Fruit fly (Drosophila melanogaster) whole organism, embryonic: Measurements from ENCODE around the gene ATPsynbeta.

Experiments used
- Ada2b ChIP-seq: fragments of 200-800 bp; sonication (Bioruptor generic); IDR thresholded peaks from 2 replicates; pipeline ENCODE4 v1.3.6; 2022; ENCODE audit warnings: missing biosample characterization, missing genetic modification characterization
- Adf1 ChIP-seq: fragments of 200-800 bp; sonication (Bioruptor generic); IDR thresholded peaks from 2 replicates; pipeline ENCODE4 v1.3.6; 2022; ENCODE audit warnings: missing biosample characterization, missing genetic modification characterization
- BEAF-32 ChIP-seq: fragments of 200-800 bp; sonication (Bioruptor generic); optimal IDR thresholded peaks from 3 replicates; lab custom pipeline; 2017; ENCODE audit warnings: missing biosample characterization, missing genetic modification characterization, mild to moderate bottlenecking, moderate library complexity, missing genetic modification reagents
- CG10959 ChIP-seq: fragments of 200-800 bp; sonication (Bioruptor generic); IDR thresholded peaks from 2 replicates; pipeline ENCODE4 v1.3.6; 2022; ENCODE audit warnings: missing biosample characterization, missing genetic modification characterization
- CG12219 ChIP-seq: fragments of 200-800 bp; sonication (Bioruptor generic); optimal IDR thresholded peaks from 3 replicates; lab custom pipeline; 2018; ENCODE audit warnings: missing biosample characterization, mild to moderate bottlenecking, missing genetic modification characterization
- CG12299 ChIP-seq: fragments of 200-800 bp; sonication (Bioruptor generic); optimal IDR thresholded peaks from 2 replicates; lab custom pipeline; 2018; ENCODE audit warnings: missing biosample characterization, mild to moderate bottlenecking, missing genetic modification characterization
- CG1233 ChIP-seq: fragments of 200-800 bp; sonication (Bioruptor generic); optimal IDR thresholded peaks from 4 replicates; lab custom pipeline; 2018; ENCODE audit warnings: missing biosample characterization, mild to moderate bottlenecking, missing genetic modification characterization
- CG1603 ChIP-seq: fragments of 200-800 bp; sonication (Bioruptor generic); optimal IDR thresholded peaks from 2 replicates; lab custom pipeline; 2019; ENCODE audit warnings: missing biosample characterization, mild to moderate bottlenecking, missing genetic modification characterization, moderate library complexity
- CG16863 ChIP-seq: fragments of 200-800 bp; sonication (Bioruptor generic); optimal IDR thresholded peaks from 3 replicates; lab custom pipeline; 2016; ENCODE audit warnings: missing biosample characterization, missing genetic modification characterization
- CG18262 ChIP-seq: fragments of 200-800 bp; optimal IDR thresholded peaks from 3 replicates; lab custom pipeline; 2019; ENCODE audit warnings: missing biosample characterization, mild to moderate bottlenecking, missing genetic modification characterization, moderate library complexity
- CG1832 ChIP-seq: fragments of 200-800 bp; sonication (Bioruptor generic); optimal IDR thresholded peaks from 2 replicates; lab custom pipeline; 2017; ENCODE audit warnings: missing biosample characterization, mild to moderate bottlenecking, missing genetic modification characterization, inconsistent platforms
- CG2116 ChIP-seq: fragments of 200-800 bp; sonication (Bioruptor generic); optimal IDR thresholded peaks from 3 replicates; lab custom pipeline; 2018; ENCODE audit warnings: missing biosample characterization, mild to moderate bottlenecking, missing genetic modification characterization
- CG2678 ChIP-seq: fragments of 200-800 bp; sonication (Bioruptor generic); optimal IDR thresholded peaks from 3 replicates; lab custom pipeline; 2019; ENCODE audit warnings: missing biosample characterization, mild to moderate bottlenecking, missing genetic modification characterization, moderate library complexity
- CG2889 ChIP-seq: fragments of 200-800 bp; sonication (Bioruptor generic); IDR thresholded peaks from 3 replicates; pipeline ENCODE4 v1.3.6; 2022; ENCODE audit warnings: missing biosample characterization, missing genetic modification characterization
- CG31224 ChIP-seq: fragments of 200-800 bp; sonication (Bioruptor generic); IDR thresholded peaks from 2 replicates; pipeline ENCODE4 v1.3.6; 2022; ENCODE audit warnings: missing biosample characterization, missing genetic modification characterization
- CG33213 ChIP-seq: fragments of 200-800 bp; sonication (Bioruptor generic); optimal IDR thresholded peaks from 3 replicates; lab custom pipeline; 2016; ENCODE audit warnings: missing biosample characterization, missing genetic modification characterization
- CG34224 ChIP-seq: fragments of 200-800 bp; sonication (Bioruptor generic); IDR thresholded peaks from 3 replicates; pipeline ENCODE4 v1.3.6; 2022; ENCODE audit warnings: missing biosample characterization, missing genetic modification characterization; ENCODE audit not compliant: partially characterized antibody
- CG42726 ChIP-seq: fragments of 200-800 bp; sonication (Bioruptor generic); IDR thresholded peaks from 2 replicates; pipeline ENCODE4 v1.3.6; 2022; ENCODE audit warnings: missing biosample characterization, missing genetic modification characterization; ENCODE audit not compliant: partially characterized antibody
- CG4360 ChIP-seq: fragments of 200-800 bp; sonication (Bioruptor generic); IDR thresholded peaks from 2 replicates; pipeline ENCODE4 v1.3.6; 2022; ENCODE audit warnings: missing biosample characterization, missing genetic modification characterization
- CG5245 ChIP-seq: fragments of 200-800 bp; sonication (Bioruptor generic); optimal IDR thresholded peaks from 3 replicates; lab custom pipeline; 2016; ENCODE audit warnings: missing biosample characterization, missing genetic modification characterization
- CG7786 ChIP-seq: fragments of 200-800 bp; sonication (Bioruptor generic); optimal IDR thresholded peaks from 2 replicates; lab custom pipeline; 2016; ENCODE audit warnings: missing biosample characterization, missing genetic modification characterization
- CG8089 ChIP-seq: fragments of 200-800 bp; sonication (Bioruptor generic); optimal IDR thresholded peaks from 3 replicates; lab custom pipeline; 2016; ENCODE audit warnings: missing biosample characterization, missing genetic modification characterization
- CG9876 ChIP-seq: fragments of 200-800 bp; sonication (Bioruptor generic); optimal IDR thresholded peaks from 2 replicates; lab custom pipeline; 2016; ENCODE audit warnings: missing biosample characterization, missing genetic modification characterization
- CTCF ChIP-seq: fragments of 200-800 bp; sonication (Bioruptor generic); optimal IDR thresholded peaks from 2 replicates; lab custom pipeline; 2017; ENCODE audit warnings: missing biosample characterization, mild to moderate bottlenecking, missing genetic modification characterization, moderate library complexity
- CkIIα-i1 ChIP-seq: fragments of 200-800 bp; sonication (Bioruptor generic); IDR thresholded peaks from 2 replicates; pipeline ENCODE4 v1.3.6; 2022; ENCODE audit warnings: missing biosample characterization, missing genetic modification characterization
- Hsf ChIP-seq: fragments of 200-800 bp; sonication (Bioruptor generic); optimal IDR thresholded peaks from 3 replicates; lab custom pipeline; 2016; ENCODE audit warnings: missing biosample characterization, missing genetic modification characterization
- Rx ChIP-seq: fragments of 200-800 bp; sonication (Bioruptor generic); IDR thresholded peaks from 2 replicates; pipeline ENCODE4 v1.3.6; 2022; ENCODE audit warnings: missing biosample characterization, missing genetic modification characterization
- Sin3A ChIP-seq: fragments of >200 bp; optimal IDR thresholded peaks from 2 replicates; lab custom pipeline; 2018
- Usf ChIP-seq: fragments of 200-800 bp; sonication (Bioruptor generic); optimal IDR thresholded peaks from 2 replicates; lab custom pipeline; 2017; ENCODE audit warnings: missing genotype, missing biosample characterization, missing genetic modification characterization
- ara ChIP-seq: fragments of 200-800 bp; sonication (Bioruptor generic); IDR thresholded peaks from 2 replicates; pipeline ENCODE4 v1.3.6; 2022; ENCODE audit warnings: missing biosample characterization, missing genetic modification characterization
- bab2 ChIP-seq: fragments of 200-800 bp; sonication (Bioruptor generic); optimal IDR thresholded peaks from 2 replicates; lab custom pipeline; 2016; ENCODE audit warnings: missing biosample characterization, missing genetic modification characterization
- btn ChIP-seq: fragments of 200-800 bp; sonication (Bioruptor generic); optimal IDR thresholded peaks from 2 replicates; lab custom pipeline; 2016; ENCODE audit warnings: missing biosample characterization, missing genetic modification characterization
- cas ChIP-seq: fragments of 200-800 bp; sonication (Bioruptor generic); IDR thresholded peaks from 2 replicates; pipeline ENCODE4 v1.3.6; 2022; ENCODE audit warnings: missing biosample characterization, missing genetic modification characterization
- dan ChIP-seq: fragments of 200-800 bp; sonication (Bioruptor generic); IDR thresholded peaks from 2 replicates; pipeline ENCODE4 v1.3.6; 2022; ENCODE audit warnings: missing biosample characterization, missing genetic modification characterization
- dimm ChIP-seq: fragments of 200-800 bp; sonication (Bioruptor generic); IDR thresholded peaks from 2 replicates; pipeline ENCODE4 v1.3.6; 2022; ENCODE audit warnings: missing biosample characterization, missing genetic modification characterization
- gsb ChIP-seq: fragments of 200-800 bp; sonication (Bioruptor generic); IDR thresholded peaks from 2 replicates; pipeline ENCODE4 v1.3.6; 2022; ENCODE audit warnings: missing biosample characterization, missing genetic modification characterization
- insv ChIP-seq, 2 experiments: fragments of 200-800 bp; sonication (Bioruptor generic); optimal IDR thresholded peaks; 3 replicates each; lab custom pipeline; 2016 to 2018; ENCODE audit warnings: missing biosample characterization in 2 of 2, missing genetic modification characterization in 2 of 2
- kay ChIP-seq: fragments of 200-800 bp; sonication (Bioruptor generic); optimal IDR thresholded peaks from 2 replicates; lab custom pipeline; 2016; ENCODE audit warnings: missing biosample characterization, missing genetic modification characterization
- mirr ChIP-seq: fragments of 200-800 bp; sonication (Bioruptor generic); optimal IDR thresholded peaks from 3 replicates; lab custom pipeline; 2018; ENCODE audit warnings: missing biosample characterization, mild to moderate bottlenecking, missing genetic modification characterization
- nau ChIP-seq: fragments of 200-800 bp; sonication (Bioruptor generic); optimal IDR thresholded peaks from 3 replicates; lab custom pipeline; 2017; ENCODE audit warnings: missing biosample characterization, mild to moderate bottlenecking, missing genetic modification characterization, missing genetic modification reagents
- nom ChIP-seq: fragments of 200-800 bp; sonication (Bioruptor generic); optimal IDR thresholded peaks from 2 replicates; lab custom pipeline; 2017; ENCODE audit warnings: missing biosample characterization, missing genetic modification characterization, mild to moderate bottlenecking, moderate library complexity, missing genetic modification reagents
- org-1 ChIP-seq: fragments of 200-800 bp; sonication (Bioruptor generic); optimal IDR thresholded peaks from 2 replicates; lab custom pipeline; 2017; ENCODE audit warnings: missing biosample characterization, missing genetic modification characterization
- pan ChIP-seq, 4 experiments: fragments of >200 bp in 3 of 4; fragments of 200-800 bp in 1 of 4; sonication (Bioruptor generic) in 1 of 4; optimal IDR thresholded peaks in 3 of 4; IDR thresholded peaks in 1 of 4; 2 replicates each; pipeline versions ENCODE4 v1.3.6 to Lab custom; 2017 to 2022; ENCODE audit warnings: missing biosample characterization in 2 of 4, missing genetic modification characterization in 2 of 4, mixed read lengths in 1 of 4
- salm ChIP-seq: fragments of 200-800 bp; sonication (Bioruptor generic); optimal IDR thresholded peaks from 2 replicates; lab custom pipeline; 2018; ENCODE audit warnings: missing biosample characterization, mild to moderate bottlenecking, missing genetic modification characterization
- sim ChIP-seq: fragments of 200-800 bp; sonication (Bioruptor generic); IDR thresholded peaks from 2 replicates; pipeline ENCODE4 v1.3.6; 2022; ENCODE audit warnings: missing biosample characterization, missing genetic modification characterization
- slou ChIP-seq: fragments of 200-800 bp; sonication (Bioruptor generic); optimal IDR thresholded peaks from 3 replicates; lab custom pipeline; 2016; ENCODE audit warnings: missing biosample characterization, missing genetic modification characterization
- sqz ChIP-seq: fragments of 200-800 bp; sonication (Bioruptor generic); optimal IDR thresholded peaks from 3 replicates; lab custom pipeline; 2018; ENCODE audit warnings: missing biosample characterization, mild to moderate bottlenecking, missing genetic modification characterization
- tna ChIP-seq: fragments of 200-800 bp; sonication (Bioruptor generic); IDR thresholded peaks from 2 replicates; pipeline ENCODE4 v1.3.6; 2022; ENCODE audit warnings: missing biosample characterization, missing genetic modification characterization; ENCODE audit not compliant: partially characterized antibody
- ttk ChIP-seq: fragments of 200-800 bp; sonication (Bioruptor generic); IDR thresholded peaks from 2 replicates; pipeline ENCODE4 v2.1.2; 2022; ENCODE audit warnings: missing biosample characterization, missing genetic modification characterization
- wdn ChIP-seq: fragments of 200-800 bp; sonication (Bioruptor generic); IDR thresholded peaks from 2 replicates; pipeline ENCODE4 v1.3.6; 2022; ENCODE audit warnings: missing biosample characterization, missing genetic modification characterization

The ATPsynbeta gene

DNA sequence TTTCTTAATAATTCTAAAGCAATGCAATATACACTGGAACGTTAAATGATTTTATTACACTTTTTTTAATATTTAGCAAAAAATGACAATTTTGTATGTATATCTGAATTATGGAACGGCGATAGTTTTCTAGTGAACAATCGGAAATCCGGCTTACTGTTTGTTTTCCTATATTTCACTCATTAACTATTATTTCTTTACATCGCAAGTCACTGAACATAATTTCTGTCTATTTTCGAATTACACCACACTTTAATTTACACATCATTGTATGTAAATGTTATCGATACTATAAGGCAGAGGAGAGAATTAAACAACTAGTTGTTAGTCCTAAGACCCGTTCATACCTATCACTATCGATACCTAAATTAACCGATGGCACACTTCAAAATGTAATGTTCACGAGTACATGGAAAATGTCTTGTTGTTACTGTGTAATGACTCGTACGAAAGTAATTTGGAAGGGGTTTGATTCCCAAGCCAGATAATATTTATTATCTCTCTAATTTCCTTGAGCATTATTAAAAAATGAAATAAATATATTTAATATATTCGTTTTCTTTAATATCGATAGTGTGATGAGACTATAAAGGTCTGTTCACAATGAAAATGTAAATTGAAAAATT is 4.4 kb upstream of the ATPsynbeta start, which contains the start of gene PlexA (continued):
- peak; percentile 69 for TF ChIP-seq CG4360
- TF ChIP-seq sim (GFP tag; lab: Robert Waterston, UW) = peak; percentile 67; the same call in 1 of the 2 replicates
- TF ChIP-seq CG8089 = peak; percentile 70
- TF ChIP-seq CG2116 (GFP tag; lab: Kevin White, UChicago) = peak; percentile 72
- TF ChIP-seq kay (GFP tag; lab: Kevin White, UChicago) = peak; percentile 58
- TF ChIP-seq org-1 = no peak
- TF ChIP-seq Rx (GFP tag; lab: Robert Waterston, UW) = no peak
- TF ChIP-seq CG2889 (GFP tag; lab: Robert Waterston, UW) = peak; percentile 95
- TF ChIP-seq BEAF-32 (GFP tag; lab: Kevin White, UChicago) = peak; percentile 82
- TF ChIP-seq mirr (GFP tag; lab: Kevin White, UChicago) = no peak
- TF ChIP-seq nau (GFP tag; lab: Kevin White, UChicago) = no peak
- TF ChIP-seq sqz = no peak
- no peak for TF ChIP-seq dan (GFP tag; lab: Robert Waterston, UW)
- TF ChIP-seq Ada2b (GFP tag; lab: Robert Waterston, UW) = peak; percentile 89
- TF ChIP-seq CG34224 (GFP tag; lab: Robert Waterston, UW) = peak; percentile 28; the same call in 1 of the 3 replicates
- peak; percentile 52 for TF ChIP-seq CG33213 (GFP tag; lab: Kevin White, UChicago)
- TF ChIP-seq CG1233 (GFP tag; lab: Kevin White, UChicago) = peak; percentile 87
- TF ChIP-seq ara (GFP tag; lab: Robert Waterston, UW) = no peak
- no peak for TF ChIP-seq CG2678 (tag; lab: Kevin White, UChicago)
- TF ChIP-seq bab2 (GFP tag; lab: Kevin White, UChicago) = peak; percentile 63
- TF ChIP-seq Sin3A (lab: Kevin White, UChicago) = no peak
- TF ChIP-seq gsb (GFP tag; lab: Robert Waterston, UW) = peak; percentile 80; the same call in 1 of the 2 replicates
- no peak for TF ChIP-seq pan (optimal IDR thresholded peaks at IDR 0.05; lab: Kevin White, UChicago)
- peak in 1 of 2 experiments; percentile 96 for TF ChIP-seq pan (GFP tag; optimal IDR thresholded peaks at IDR 0.05 in 1 of 2, IDR thresholded peaks at IDR 0.05 in 1 of 2)
- TF ChIP-seq cas (GFP tag; lab: Robert Waterston, UW) = peak; percentile 87
- peak; percentile 54 for TF ChIP-seq salm (tag; lab: Kevin White, UChicago)
- no peak for TF ChIP-seq nom
- TF ChIP-seq CG12299 (tag; lab: Kevin White, UChicago) = peak; percentile 72
- peak; percentile 94 for TF ChIP-seq CG1603
- TF ChIP-seq CG5245 (GFP tag; lab: Kevin White, UChicago) = peak; percentile 72
- TF ChIP-seq CG16863 = peak; percentile 25
- TF ChIP-seq Usf (GFP tag; lab: Kevin White, UChicago) = peak; percentile 92
- TF ChIP-seq CG31224 (GFP tag; lab: Robert Waterston, UW) = peak; percentile 89
- TF ChIP-seq CG10959 = no peak; the same call in 1 of the 2 replicates
- peak; percentile 65; the same call in 1 of the 2 replicates for TF ChIP-seq Adf1
- no peak for TF ChIP-seq dimm (GFP tag; lab: Robert Waterston, UW)
- peak; percentile 30; the same call in 1 of the 2 replicates for TF ChIP-seq tna
- TF ChIP-seq slou (GFP tag; lab: Kevin White, UChicago) = peak; percentile 87
- TF ChIP-seq wdn = peak; percentile 91
- TF ChIP-seq CG7786 (GFP tag; lab: Kevin White, UChicago) = peak; percentile 45
- peak; percentile 83 for TF ChIP-seq CG18262 (tag; lab: Kevin White, UChicago)
- 0 out of 2 replicates have a peak, but pooled peaks have one; percentile 45 for TF ChIP-seq CkIIα-i1 (GFP tag; lab: Robert Waterston, UW)
- no peak for TF ChIP-seq CTCF
- TF ChIP-seq btn (GFP tag; lab: Kevin White, UChicago) = no peak
- TF ChIP-seq CG42726 (GFP tag; lab: Robert Waterston, UW) = 0 out of 2 replicates have a peak, but pooled peaks have one; percentile 31
- TF ChIP-seq CG12219 = peak; percentile 52
- TF ChIP-seq CG1832 = no peak
- peak; percentile 96 for TF ChIP-seq ttk (GFP tag; lab: Robert Waterston, UW)
- TF ChIP-seq Hsf (GFP tag; lab: Kevin White, UChicago) = peak; percentile 69
- TF ChIP-seq insv (GFP tag; optimal IDR thresholded peaks at IDR 0.05; lab: Kevin White, UChicago) = peak in 1 of 2 experiments; percentile 0
- peak; percentile 70 for TF ChIP-seq CG9876
